In genomic region chr3R:19347678-19348077, dm6 we compare ENCODE assay signal across 4 fruit fly cellular contexts.
TF ChIP-seq lines count a peak whose summit lies in the region.

No protein-coding gene starts in this region.

- TF ChIP-seq CTCF in whole organism, embryonic (GFP tag; optimal IDR thresholded peaks at IDR 0.05; lab: Kevin White, UChicago): no peak

TF ChIP-seq in whole organism, embryonic, 481 proteins besides CTCF, POLR2A, EP300 and RAD21 (continues in another document):
- no peak for TF ChIP-seq Awh (GFP tag; IDR thresholded peaks at IDR 0.05; lab: Robert Waterston, UW)
- TF ChIP-seq pnt (GFP tag; optimal IDR thresholded peaks at IDR 0.05; lab: Kevin White, UChicago): no peak
- TF ChIP-seq CG10543 (GFP tag; optimal IDR thresholded peaks at IDR 0.05; lab: Kevin White, UChicago): no peak
- TF ChIP-seq grau (tag; optimal IDR thresholded peaks at IDR 0.05; lab: Kevin White, UChicago): peak; percentile 28
- no peak for TF ChIP-seq kay (GFP tag; optimal IDR thresholded peaks at IDR 0.05; lab: Kevin White, UChicago)
- no peak for TF ChIP-seq onecut (GFP tag; IDR thresholded peaks at IDR 0.05; lab: Robert Waterston, UW)
- TF ChIP-seq CG2678 (tag; optimal IDR thresholded peaks at IDR 0.05; lab: Kevin White, UChicago): no peak
- no peak for TF ChIP-seq ac (GFP tag; optimal IDR thresholded peaks at IDR 0.05; lab: Kevin White, UChicago)
- TF ChIP-seq CG31441 (GFP tag; IDR thresholded peaks at IDR 0.05; lab: Robert Waterston, UW): 0 out of 2 replicates have a peak, but pooled peaks have one; percentile 13
- TF ChIP-seq sob (GFP tag; IDR thresholded peaks at IDR 0.05; lab: Robert Waterston, UW): no peak
- no peak for TF ChIP-seq pfk (GFP tag; optimal IDR thresholded peaks at IDR 0.05; lab: Kevin White, UChicago)
- no peak for TF ChIP-seq gcm2 (GFP tag; optimal IDR thresholded peaks at IDR 0.05; lab: Kevin White, UChicago)
- TF ChIP-seq CG17361 (GFP tag; IDR thresholded peaks at IDR 0.05; lab: Robert Waterston, UW): 0 out of 3 replicates have a peak, but pooled peaks have one; percentile 26
- TF ChIP-seq dan (GFP tag; IDR thresholded peaks at IDR 0.05; lab: Robert Waterston, UW): no peak
- TF ChIP-seq CG6765 (GFP tag; optimal IDR thresholded peaks at IDR 0.05; lab: Kevin White, UChicago): no peak
- TF ChIP-seq CG33213 (GFP tag; optimal IDR thresholded peaks at IDR 0.05; lab: Kevin White, UChicago): no peak
- TF ChIP-seq B-H2 (GFP tag; optimal IDR thresholded peaks at IDR 0.05; lab: Kevin White, UChicago): no peak
- TF ChIP-seq CG16813 (GFP tag; IDR thresholded peaks at IDR 0.05; lab: Robert Waterston, UW; ENCODE audit: partially characterized antibody): no peak
- TF ChIP-seq D19A (tag; optimal IDR thresholded peaks at IDR 0.05; lab: Kevin White, UChicago): peak; percentile 87
- TF ChIP-seq CG7839 (tag; optimal IDR thresholded peaks at IDR 0.05; lab: Kevin White, UChicago): peak; percentile 18
- peak; percentile 42 for TF ChIP-seq CG18262 (tag; optimal IDR thresholded peaks at IDR 0.05; lab: Kevin White, UChicago)
- no peak for TF ChIP-seq Xbp1 (GFP tag; optimal IDR thresholded peaks at IDR 0.05; lab: Kevin White, UChicago)
- TF ChIP-seq Nf-YC (tag; optimal IDR thresholded peaks at IDR 0.05; lab: Kevin White, UChicago): no peak

TF ChIP-seq in whole organism, prepupa, 60 proteins besides CTCF, POLR2A, EP300 and RAD21:
- no peak for TF ChIP-seq ss (GFP tag; optimal IDR thresholded peaks at IDR 0.05; lab: Kevin White, UChicago)
- TF ChIP-seq CG31627 (GFP tag; optimal IDR thresholded peaks at IDR 0.05; lab: Kevin White, UChicago): no peak
- TF ChIP-seq CG34406 (GFP tag; optimal IDR thresholded peaks at IDR 0.05; lab: Kevin White, UChicago): peak; percentile 6
- TF ChIP-seq fkh (GFP tag; optimal IDR thresholded peaks at IDR 0.05; lab: Kevin White, UChicago): no peak
- peak; percentile 52 for TF ChIP-seq Eip78C (GFP tag; lab: Kevin White, UChicago)
- no peak for TF ChIP-seq Eip75B (GFP tag; optimal IDR thresholded peaks at IDR 0.05; lab: Kevin White, UChicago)
- peak; percentile 67 for TF ChIP-seq svp (GFP tag; lab: Kevin White, UChicago)
- no peak for TF ChIP-seq CG6808 (GFP tag; optimal IDR thresholded peaks at IDR 0.05; lab: Kevin White, UChicago)
- no peak for TF ChIP-seq net (GFP tag; optimal IDR thresholded peaks at IDR 0.05; lab: Kevin White, UChicago)
- peak; percentile 17 for TF ChIP-seq CG10631 (GFP tag; optimal IDR thresholded peaks at IDR 0.05; lab: Kevin White, UChicago)
- TF ChIP-seq pdm3 (GFP tag; optimal IDR thresholded peaks at IDR 0.05; lab: Kevin White, UChicago): no peak
- TF ChIP-seq esn (GFP tag; optimal IDR thresholded peaks at IDR 0.05; lab: Kevin White, UChicago): peak; percentile 37
- TF ChIP-seq lz (GFP tag; optimal IDR thresholded peaks at IDR 0.05; lab: Kevin White, UChicago): no peak
- TF ChIP-seq OdsH (GFP tag; optimal IDR thresholded peaks at IDR 0.05; lab: Kevin White, UChicago): no peak
- no peak for TF ChIP-seq salr (GFP tag; optimal IDR thresholded peaks at IDR 0.05; lab: Kevin White, UChicago)
- TF ChIP-seq acj6 (GFP tag; optimal IDR thresholded peaks at IDR 0.05; lab: Kevin White, UChicago): peak; percentile 33
- no peak for TF ChIP-seq Sox15 (GFP tag; optimal IDR thresholded peaks at IDR 0.05; lab: Kevin White, UChicago)
- no peak for TF ChIP-seq CG7368 (GFP tag; optimal IDR thresholded peaks at IDR 0.05; lab: Kevin White, UChicago)
- peak; percentile 10 for TF ChIP-seq Sox102F (GFP tag; optimal IDR thresholded peaks at IDR 0.05; lab: Kevin White, UChicago)
- no peak for TF ChIP-seq CG16779 (tag; optimal IDR thresholded peaks at IDR 0.05; lab: Kevin White, UChicago)
- peak; percentile 39 for TF ChIP-seq Met (GFP tag; optimal IDR thresholded peaks at IDR 0.05; lab: Kevin White, UChicago)
- no peak for TF ChIP-seq Gug (GFP tag; IDR thresholded peaks at IDR 0.05; lab: Robert Waterston, UW)
- TF ChIP-seq spab (GFP tag; optimal IDR thresholded peaks at IDR 0.05; lab: Kevin White, UChicago): no peak
- TF ChIP-seq CG3032 (tag; optimal IDR thresholded peaks at IDR 0.05; lab: Kevin White, UChicago): no peak
- TF ChIP-seq Smox (GFP tag; optimal IDR thresholded peaks at IDR 0.05; lab: Kevin White, UChicago): no peak
TF ChIP-seq in whole organism, prepupa: peak in this region for 8.

TF ChIP-seq in whole organism, pupa, 21 proteins besides CTCF, POLR2A, EP300 and RAD21:
- TF ChIP-seq CG8301 (tag; optimal IDR thresholded peaks at IDR 0.05; lab: Kevin White, UChicago) (no peak), Snoo (tag; optimal IDR thresholded peaks at IDR 0.05; lab: Kevin White, UChicago) (peak; percentile 19), Ets98B (GFP tag; IDR thresholded peaks at IDR 0.05; lab: Robert Waterston, UW) (no peak), CG10348 (GFP tag; IDR thresholded peaks at IDR 0.05; lab: Robert Waterston, UW) (no peak), CG12605 (GFP tag; IDR thresholded peaks at IDR 0.05; lab: Robert Waterston, UW) (no peak)

TF ChIP-seq in whole organism, wandering third instar larva, 38 proteins besides CTCF, POLR2A, EP300 and RAD21:
- TF ChIP-seq sv (GFP tag; optimal IDR thresholded peaks at IDR 0.05; lab: Kevin White, UChicago): no peak
- TF ChIP-seq HLH106 (tag; optimal IDR thresholded peaks at IDR 0.05; lab: Kevin White, UChicago): peak; percentile 57
- TF ChIP-seq Vsx2 (GFP tag; optimal IDR thresholded peaks at IDR 0.05; lab: Kevin White, UChicago; ENCODE audit: partially characterized antibody): no peak
- TF ChIP-seq CG32264 (GFP tag; optimal IDR thresholded peaks at IDR 0.05; lab: Kevin White, UChicago): no peak
- no peak for TF ChIP-seq pan (optimal IDR thresholded peaks at IDR 0.05; lab: Kevin White, UChicago)
- TF ChIP-seq tai (GFP tag; optimal IDR thresholded peaks at IDR 0.05; lab: Kevin White, UChicago): no peak
- TF ChIP-seq Rel (GFP tag; optimal IDR thresholded peaks at IDR 0.05; lab: Kevin White, UChicago): no peak
- TF ChIP-seq Rel (tag; optimal IDR thresholded peaks at IDR 0.05; lab: Kevin White, UChicago): no peak
- peak; percentile 4 for TF ChIP-seq dmrt93B (GFP tag; optimal IDR thresholded peaks at IDR 0.05; lab: Kevin White, UChicago)
- TF ChIP-seq h (GFP tag; optimal IDR thresholded peaks at IDR 0.05; lab: Kevin White, UChicago): peak; percentile 9
- TF ChIP-seq ey (GFP tag; optimal IDR thresholded peaks at IDR 0.05; lab: Kevin White, UChicago): no peak
- TF ChIP-seq Sp1 (GFP tag; optimal IDR thresholded peaks at IDR 0.05; lab: Kevin White, UChicago): peak; percentile 35
- TF ChIP-seq psq (GFP tag; optimal IDR thresholded peaks at IDR 0.05; lab: Kevin White, UChicago): peak; percentile 25
- TF ChIP-seq OdsH (GFP tag; optimal IDR thresholded peaks at IDR 0.05; lab: Kevin White, UChicago): peak; percentile 21
- no peak for TF ChIP-seq fru (GFP tag; optimal IDR thresholded peaks at IDR 0.05; lab: Kevin White, UChicago)
- TF ChIP-seq foxo (GFP tag; optimal IDR thresholded peaks at IDR 0.05; lab: Kevin White, UChicago): peak in 1 of 2 experiments; percentile 19
- TF ChIP-seq dl (GFP tag; optimal IDR thresholded peaks at IDR 0.05; lab: Kevin White, UChicago; ENCODE audit: insufficient read depth in 1 of 2, partially characterized antibody in 2 of 2): no peak
- peak; percentile 37 for TF ChIP-seq rgr (GFP tag; optimal IDR thresholded peaks at IDR 0.05; lab: Kevin White, UChicago)

Comparison
In these comparisons a context has a peak if more than half of its experiments do, and no peak if none do; other contexts are left out.
1. Of the 7 proteins assayed by ChIP-seq in both whole organism, embryonic and whole organism, prepupa: peak only in whole organism, embryonic: Blimp-1; only in whole organism, prepupa: none; in both: Sox102F; in neither: 5.